Worm (Caenorhabditis elegans): ENCODE measurements around the gene nlp-71.

Gene nlp-71

ce11 chrIV:6415149-6415548, 1.8 kb upstream of the nlp-71 start, which contains the start of gene exos-2 (continued):
- TF ChIP-seq hlh-17 (GFP tag; optimal IDR thresholded peaks at IDR 0.05; ENCODE audit: borderline replicate concordance): no peak
- no peak for TF ChIP-seq fkh-4 (tag; optimal IDR thresholded peaks at IDR 0.05; ENCODE audit: borderline replicate concordance)
- no peak for TF ChIP-seq hpl-2 (GFP tag; optimal IDR thresholded peaks at IDR 0.05)
- peak; percentile 98 to 99 for TF ChIP-seq lin-35 (GFP tag; optimal IDR thresholded peaks at IDR 0.05)
- no peak for TF ChIP-seq hlh-4 (tag; optimal IDR thresholded peaks at IDR 0.05)
- no peak for TF ChIP-seq mef-2 (tag; optimal IDR thresholded peaks at IDR 0.05)
- no peak for TF ChIP-seq ztf-4 (tag; optimal IDR thresholded peaks at IDR 0.05)
- TF ChIP-seq C34B4.2 (tag; optimal IDR thresholded peaks at IDR 0.05): no peak
- no peak for TF ChIP-seq sptf-1 (tag; optimal IDR thresholded peaks at IDR 0.05)
- peak; percentile 53 for TF ChIP-seq aly-2 (tag; optimal IDR thresholded peaks at IDR 0.05)
- peak; percentile 85 to 97 for TF ChIP-seq efl-1 (optimal IDR thresholded peaks at IDR 0.05)
- peak; percentile 97 to 99 for TF ChIP-seq efl-1 (GFP tag; optimal IDR thresholded peaks at IDR 0.05 in 1 of 2)
- TF ChIP-seq sup-37 (GFP tag; optimal IDR thresholded peaks at IDR 0.05): no peak
- TF ChIP-seq nhr-11 (tag; optimal IDR thresholded peaks at IDR 0.05): no peak
- no peak for TF ChIP-seq ces-1 (GFP tag; optimal IDR thresholded peaks at IDR 0.05)
- TF ChIP-seq nhr-77 (tag; optimal IDR thresholded peaks at IDR 0.05): peak; percentile 55
- peak; percentile 61 for TF ChIP-seq F16B12.6 (tag; optimal IDR thresholded peaks at IDR 0.05)
- TF ChIP-seq isw-1 (GFP tag; IDR thresholded peaks at IDR 0.05): peak; percentile 69
- TF ChIP-seq snu-23 (GFP tag; optimal IDR thresholded peaks at IDR 0.05): peak; percentile 73
- TF ChIP-seq ceh-90 (tag; optimal IDR thresholded peaks at IDR 0.05): no peak
- TF ChIP-seq lin-13 (GFP tag; optimal IDR thresholded peaks at IDR 0.05): peak; percentile 54
- TF ChIP-seq dsc-1 (tag; optimal IDR thresholded peaks at IDR 0.05): peak; percentile 47
- TF ChIP-seq pqm-1 (tag; optimal IDR thresholded peaks at IDR 0.05): no peak
- TF ChIP-seq fkh-10 (GFP tag; optimal IDR thresholded peaks at IDR 0.05): no peak
- TF ChIP-seq egl-27 (tag; optimal IDR thresholded peaks at IDR 0.05): no peak
- TF ChIP-seq dpl-1 (GFP tag; optimal IDR thresholded peaks at IDR 0.05): peak; percentile 95 to 97 (median 96)
- TF ChIP-seq ama-1 (optimal IDR thresholded peaks at IDR 0.05): no peak
- TF ChIP-seq fkh-8 (tag; optimal IDR thresholded peaks at IDR 0.05): no peak
- no peak for TF ChIP-seq sox-4 (tag; optimal IDR thresholded peaks at IDR 0.05)
- TF ChIP-seq mab-9 (GFP tag; IDR thresholded peaks at IDR 0.05): no peak
- peak; percentile 73 for TF ChIP-seq lin-15B (tag; optimal IDR thresholded peaks at IDR 0.05)
- TF ChIP-seq snpc-4 (tag; optimal IDR thresholded peaks at IDR 0.05): no peak
- TF ChIP-seq nhr-12 (tag; optimal IDR thresholded peaks at IDR 0.05): no peak
- TF ChIP-seq grh-1 (GFP tag; IDR thresholded peaks at IDR 0.05): peak; percentile 19; the same call in 1 of the 2 replicates
- TF ChIP-seq elt-3 (tag; optimal IDR thresholded peaks at IDR 0.05): peak in 1 of 6 experiments; percentile 34

ce11 chrIV:6404871-6405270, 8.5 kb downstream of the nlp-71 start, which contains the start of gene srv-13:
Gene srv-13 (plus strand): TSS chrIV:6405171.
- TF ChIP-seq tbx-2 (tag; optimal IDR thresholded peaks at IDR 0.05): no peak
- no peak for TF ChIP-seq nhr-19 (GFP tag; conservative IDR thresholded peaks at IDR 0.05)
- no peak for TF ChIP-seq skn-1 (tag; optimal IDR thresholded peaks at IDR 0.05)
- no peak for TF ChIP-seq blmp-1 (tag; optimal IDR thresholded peaks at IDR 0.05)
- no peak for TF ChIP-seq nhr-71 (tag; optimal IDR thresholded peaks at IDR 0.05)
- no peak for TF ChIP-seq jun-1 (tag; optimal IDR thresholded peaks at IDR 0.05)
- no peak for TF ChIP-seq nhr-76 (tag; optimal IDR thresholded peaks at IDR 0.05)
- no peak for TF ChIP-seq fkh-4 (tag; optimal IDR thresholded peaks at IDR 0.05; ENCODE audit: borderline replicate concordance)
- no peak for TF ChIP-seq elt-3 (tag; optimal IDR thresholded peaks at IDR 0.05)
- TF ChIP-seq elt-2 (tag; optimal IDR thresholded peaks at IDR 0.05): no peak
- no peak for TF ChIP-seq ceh-90 (tag; optimal IDR thresholded peaks at IDR 0.05)
- TF ChIP-seq hpl-2 (GFP tag; optimal IDR thresholded peaks at IDR 0.05): no peak
- no peak for TF ChIP-seq tlp-1 (tag; optimal IDR thresholded peaks at IDR 0.05)
- no peak for TF ChIP-seq fkh-8 (tag; optimal IDR thresholded peaks at IDR 0.05)
- TF ChIP-seq mdl-1 (tag; optimal IDR thresholded peaks at IDR 0.05): no peak
- no peak for TF ChIP-seq pax-3 (tag; optimal IDR thresholded peaks at IDR 0.05)
- TF ChIP-seq lir-3 (tag; optimal IDR thresholded peaks at IDR 0.05; ENCODE audit: poor library complexity): no peak
- TF ChIP-seq lsy-2 (tag; optimal IDR thresholded peaks at IDR 0.05): no peak
- TF ChIP-seq egl-27 (tag; optimal IDR thresholded peaks at IDR 0.05): no peak

Measured in whole organism, L1 larva.